Fruit fly (Drosophila melanogaster) whole organism, embryonic: ENCODE results near the gene CG10005.

Source experiments
- Adf1 ChIP-seq: fragments of 200-800 bp; sonication (Bioruptor generic); IDR thresholded peaks from 2 replicates; pipeline ENCODE4 v1.3.6; 2022; ENCODE audit warnings: missing biosample characterization, missing genetic modification characterization
- CG10959 ChIP-seq: fragments of 200-800 bp; sonication (Bioruptor generic); IDR thresholded peaks from 2 replicates; pipeline ENCODE4 v1.3.6; 2022; ENCODE audit warnings: missing biosample characterization, missing genetic modification characterization
- CG1233 ChIP-seq: fragments of 200-800 bp; sonication (Bioruptor generic); optimal IDR thresholded peaks from 4 replicates; lab custom pipeline; 2018; ENCODE audit warnings: missing biosample characterization, mild to moderate bottlenecking, missing genetic modification characterization
- CG12744 ChIP-seq: fragments of 200-800 bp; sonication (Bioruptor generic); optimal IDR thresholded peaks from 2 replicates; lab custom pipeline; 2016; ENCODE audit warnings: missing biosample characterization, missing genetic modification characterization
- CG13287 ChIP-seq: fragments of 200-800 bp; sonication (Bioruptor generic); IDR thresholded peaks from 2 replicates; pipeline ENCODE4 v1.3.6; 2022; ENCODE audit warnings: missing biosample characterization, missing genetic modification characterization; ENCODE audit not compliant: partially characterized antibody
- CG1529 ChIP-seq: fragments of 200-800 bp; sonication (Bioruptor generic); optimal IDR thresholded peaks from 3 replicates; lab custom pipeline; 2018; ENCODE audit warnings: missing biosample characterization, missing genetic modification characterization
- CG15514 ChIP-seq: fragments of 200-800 bp; sonication (Bioruptor generic); optimal IDR thresholded peaks from 3 replicates; lab custom pipeline; 2017; ENCODE audit warnings: missing biosample characterization, missing genetic modification characterization, mild to moderate bottlenecking, moderate library complexity, missing genetic modification reagents
- CG1602 ChIP-seq: fragments of 200-800 bp; sonication (Bioruptor generic); optimal IDR thresholded peaks from 3 replicates; lab custom pipeline; 2016; ENCODE audit warnings: missing biosample characterization, missing genetic modification characterization
- CG17328 ChIP-seq: fragments of 200-800 bp; sonication (Bioruptor generic); IDR thresholded peaks from 2 replicates; pipeline ENCODE4 v1.3.6; 2022; ENCODE audit warnings: missing biosample characterization, missing genetic modification characterization
- CG3065 ChIP-seq: fragments of 200-800 bp; sonication (Bioruptor generic); optimal IDR thresholded peaks from 2 replicates; lab custom pipeline; 2016; ENCODE audit warnings: missing biosample characterization, missing genetic modification characterization
- CG5245 ChIP-seq: fragments of 200-800 bp; sonication (Bioruptor generic); optimal IDR thresholded peaks from 3 replicates; lab custom pipeline; 2016; ENCODE audit warnings: missing biosample characterization, missing genetic modification characterization
- CG6175 ChIP-seq: fragments of 200-800 bp; sonication (Bioruptor generic); IDR thresholded peaks from 3 replicates; pipeline ENCODE4 v1.3.6; 2022; ENCODE audit warnings: missing biosample characterization, missing genetic modification characterization
- CG7372 ChIP-seq: fragments of 200-800 bp; sonication (Bioruptor generic); IDR thresholded peaks from 2 replicates; pipeline ENCODE4 v1.3.6; 2022; ENCODE audit warnings: missing biosample characterization, missing genetic modification characterization
- CG9727 ChIP-seq: fragments of 200-800 bp; sonication (Bioruptor generic); optimal IDR thresholded peaks from 3 replicates; lab custom pipeline; 2017; ENCODE audit warnings: missing biosample characterization, mild to moderate bottlenecking, missing genetic modification characterization
- CG9817 ChIP-seq: fragments of 200-800 bp; sonication (Bioruptor generic); optimal IDR thresholded peaks from 2 replicates; lab custom pipeline; 2018; ENCODE audit warnings: missing biosample characterization, mild to moderate bottlenecking, missing genetic modification characterization, moderate library complexity
- Camta ChIP-seq: fragments of 200-800 bp; sonication (Bioruptor generic); optimal IDR thresholded peaks from 2 replicates; lab custom pipeline; 2016; ENCODE audit warnings: missing biosample characterization, missing genetic modification characterization
- CoRest ChIP-seq: fragments of 200-800 bp; sonication (Bioruptor generic); optimal IDR thresholded peaks from 3 replicates; lab custom pipeline; 2018; ENCODE audit warnings: missing biosample characterization, mild to moderate bottlenecking, missing genetic modification characterization, moderate library complexity
- Dp ChIP-seq: fragments of 200-800 bp; sonication (Bioruptor generic); optimal IDR thresholded peaks from 2 replicates; lab custom pipeline; 2018; ENCODE audit warnings: missing biosample characterization, mild to moderate bottlenecking, missing genetic modification characterization, moderate library complexity
- Eip74EF ChIP-seq, 2 experiments: fragments of 200-800 bp in 1 of 2; fragments of >200 bp in 1 of 2; sonication (Bioruptor generic) in 1 of 2; optimal IDR thresholded peaks; 2 replicates each; lab custom pipeline; 2017 to 2019; ENCODE audit warnings: missing biosample characterization in 2 of 2, missing genetic modification characterization in 2 of 2, mild to moderate bottlenecking in 1 of 2, moderate library complexity in 1 of 2
- Ets97D ChIP-seq: fragments of 200-800 bp; sonication (Bioruptor generic); optimal IDR thresholded peaks from 3 replicates; lab custom pipeline; 2016; ENCODE audit warnings: missing biosample characterization, missing genetic modification characterization
- Fer3 ChIP-seq: fragments of 200-800 bp; sonication (Bioruptor generic); optimal IDR thresholded peaks from 2 replicates; lab custom pipeline; 2018; ENCODE audit warnings: missing biosample characterization, mild to moderate bottlenecking, missing genetic modification characterization, moderate library complexity
- GATAe ChIP-seq: fragments of 200-800 bp; sonication (Bioruptor generic); conservative IDR thresholded peaks from 2 replicates; pipeline ENCODE4 v1.3.6; 2022; ENCODE audit warnings: missing biosample characterization, missing genetic modification characterization
- HLH4C ChIP-seq: fragments of 200-800 bp; sonication (Bioruptor generic); IDR thresholded peaks from 3 replicates; pipeline ENCODE4 v1.3.6; 2022; ENCODE audit warnings: missing biosample characterization, missing genetic modification characterization; ENCODE audit not compliant: partially characterized antibody
- Hmr ChIP-seq: fragments of 200-800 bp; sonication (Bioruptor generic); optimal IDR thresholded peaks from 3 replicates; lab custom pipeline; 2017; ENCODE audit warnings: mild to moderate bottlenecking, missing biosample characterization, missing genetic modification reagents, missing genetic modification characterization
- MESR4 ChIP-seq: fragments of 200-800 bp; sonication (Bioruptor generic); optimal IDR thresholded peaks from 2 replicates; lab custom pipeline; 2018; ENCODE audit warnings: missing biosample characterization, mild to moderate bottlenecking, missing genetic modification characterization, moderate library complexity
- Myb ChIP-seq: fragments of 200-800 bp; sonication (Bioruptor generic); optimal IDR thresholded peaks from 2 replicates; lab custom pipeline; 2016; ENCODE audit warnings: missing biosample characterization, missing genetic modification characterization
- Sox100B ChIP-seq: fragments of 200-800 bp; sonication (Bioruptor generic); optimal IDR thresholded peaks from 3 replicates; lab custom pipeline; 2018; ENCODE audit warnings: missing biosample characterization, mild to moderate bottlenecking, missing genetic modification characterization
- Sox102F ChIP-seq: fragments of 200-800 bp; sonication (Bioruptor generic); optimal IDR thresholded peaks from 2 replicates; lab custom pipeline; 2018; ENCODE audit warnings: missing biosample characterization, mild to moderate bottlenecking, missing genetic modification characterization, moderate library complexity
- Usf ChIP-seq: fragments of 200-800 bp; sonication (Bioruptor generic); optimal IDR thresholded peaks from 2 replicates; lab custom pipeline; 2017; ENCODE audit warnings: missing genotype, missing biosample characterization, missing genetic modification characterization
- Vsx1 ChIP-seq: fragments of 200-800 bp; sonication (Bioruptor generic); optimal IDR thresholded peaks from 2 replicates; lab custom pipeline; 2017; ENCODE audit warnings: missing biosample characterization, mild to moderate bottlenecking, missing genetic modification characterization, missing genetic modification reagents
- bsh ChIP-seq, 2 experiments: fragments of 200-800 bp; sonication (Bioruptor generic); optimal IDR thresholded peaks; 2 replicates each; lab custom pipeline; 2017 to 2018; ENCODE audit warnings: mild to moderate bottlenecking in 2 of 2, missing biosample characterization in 2 of 2, missing genetic modification characterization in 2 of 2, moderate library complexity in 1 of 2
- cato ChIP-seq: fragments of 200-800 bp; sonication (Bioruptor generic); optimal IDR thresholded peaks from 2 replicates; lab custom pipeline; 2016; ENCODE audit warnings: missing biosample characterization, missing genetic modification characterization, borderline replicate concordance
- dpn ChIP-seq, 2 experiments: fragments of 200-800 bp; sonication (Bioruptor generic); optimal IDR thresholded peaks; 3 replicates each; lab custom pipeline; 2016; ENCODE audit warnings: missing biosample characterization in 2 of 2, missing genetic modification characterization in 2 of 2
- fu2 ChIP-seq: fragments of 200-800 bp; sonication (Bioruptor generic); optimal IDR thresholded peaks from 2 replicates; lab custom pipeline; 2016; ENCODE audit warnings: missing biosample characterization, missing genetic modification characterization
- gfzf ChIP-seq: fragments of 200-800 bp; sonication (Bioruptor generic); optimal IDR thresholded peaks from 2 replicates; lab custom pipeline; 2016; ENCODE audit warnings: missing biosample characterization, mild to moderate bottlenecking, missing genetic modification characterization, moderate library complexity
- hkb ChIP-seq, 2 experiments: fragments of 200-800 bp in 1 of 2; fragments of >200 bp in 1 of 2; sonication (Bioruptor generic) in 1 of 2; IDR thresholded peaks in 1 of 2; optimal IDR thresholded peaks in 1 of 2; 2 replicates each; pipeline versions ENCODE4 v1.3.6 to Lab custom; 2017 to 2022; ENCODE audit warnings: missing biosample characterization in 1 of 2, missing genetic modification characterization in 1 of 2
- hth ChIP-seq: fragments of >200 bp; optimal IDR thresholded peaks from 2 replicates; lab custom pipeline; 2017; ENCODE audit warnings: inconsistent platforms
- inv ChIP-seq: fragments of 200-800 bp; sonication (Bioruptor generic); IDR thresholded peaks from 2 replicates; pipeline ENCODE4 v1.3.6; 2022; ENCODE audit warnings: missing biosample characterization, missing genetic modification characterization; ENCODE audit not compliant: partially characterized antibody
- klu ChIP-seq: fragments of 200-800 bp; sonication (Bioruptor generic); IDR thresholded peaks from 2 replicates; pipeline ENCODE4 v1.3.6; 2022; ENCODE audit warnings: missing biosample characterization, missing genetic modification characterization
- nau ChIP-seq: fragments of 200-800 bp; sonication (Bioruptor generic); optimal IDR thresholded peaks from 3 replicates; lab custom pipeline; 2017; ENCODE audit warnings: missing biosample characterization, mild to moderate bottlenecking, missing genetic modification characterization, missing genetic modification reagents
- nerfin-2 ChIP-seq: fragments of 200-800 bp; sonication (Bioruptor generic); IDR thresholded peaks from 2 replicates; pipeline ENCODE4 v1.3.6; 2022; ENCODE audit warnings: missing biosample characterization, missing genetic modification characterization; ENCODE audit not compliant: partially characterized antibody
- odd ChIP-seq: fragments of 200-800 bp; sonication (Bioruptor generic); optimal IDR thresholded peaks from 2 replicates; lab custom pipeline; 2017; ENCODE audit warnings: missing biosample characterization, mild to moderate bottlenecking, missing genetic modification characterization
- sqz ChIP-seq: fragments of 200-800 bp; sonication (Bioruptor generic); optimal IDR thresholded peaks from 3 replicates; lab custom pipeline; 2018; ENCODE audit warnings: missing biosample characterization, mild to moderate bottlenecking, missing genetic modification characterization
- stwl ChIP-seq: fragments of 200-800 bp; sonication (Bioruptor generic); optimal IDR thresholded peaks from 3 replicates; lab custom pipeline; 2018; ENCODE audit warnings: missing biosample characterization, mild to moderate bottlenecking, missing genetic modification characterization, moderate library complexity
- ttk ChIP-seq: fragments of 200-800 bp; sonication (Bioruptor generic); IDR thresholded peaks from 2 replicates; pipeline ENCODE4 v2.1.2; 2022; ENCODE audit warnings: missing biosample characterization, missing genetic modification characterization
- twi ChIP-seq: fragments of 200-800 bp; optimal IDR thresholded peaks from 2 replicates; lab custom pipeline; 2019; ENCODE audit warnings: missing biosample characterization, mild to moderate bottlenecking, missing genetic modification characterization, moderate library complexity
- zen ChIP-seq: fragments of 200-800 bp; sonication (Bioruptor generic); optimal IDR thresholded peaks from 3 replicates; lab custom pipeline; 2018; ENCODE audit warnings: missing biosample characterization, mild to moderate bottlenecking, missing genetic modification characterization, moderate library complexity
- zfh1 ChIP-seq: fragments of 200-800 bp; sonication (Bioruptor generic); IDR thresholded peaks from 3 replicates; pipeline ENCODE4 v1.3.6; 2022; ENCODE audit warnings: missing biosample characterization, missing genetic modification characterization

CG10005 gene

dm6 chr3R:12010202-12010824, 33.3 kb upstream of the CG10005 start, which contains the start of the genes KLHL18 and GCC185 (continued):
- TF ChIP-seq CG17328 (GFP tag; lab: Robert Waterston, UW) (no peak), Camta (GFP tag; lab: Kevin White, UChicago) (peak; percentile 61), Sox102F (GFP tag; lab: Kevin White, UChicago) (peak; percentile 62), gfzf (GFP tag; lab: Kevin White, UChicago) (peak; percentile 31), Dp (no peak), fu2 (GFP tag; lab: Kevin White, UChicago) (peak; percentile 31), Vsx1 (no peak), inv (GFP tag; lab: Robert Waterston, UW) (peak; percentile 79), Adf1 (GFP tag; lab: Robert Waterston, UW) (peak; percentile 35; the same call in 1 of the 2 replicates), nerfin-2 (GFP tag; lab: Robert Waterston, UW) (peak; percentile 57), Eip74EF (GFP tag; optimal IDR thresholded peaks at IDR 0.05; lab: Kevin White, UChicago) (no peak), Ets97D (GFP tag; lab: Kevin White, UChicago) (peak; percentile 34), Sox100B (no peak), CG13287 (GFP tag; lab: Robert Waterston, UW) (peak; percentile 78), HLH4C (peak; percentile 72), stwl (peak; percentile 56), sqz (no peak), CG1529 (GFP tag; lab: Kevin White, UChicago) (no peak), Fer3 (tag; lab: Kevin White, UChicago) (peak; percentile 59), CG12744 (peak; percentile 52), CG5245 (GFP tag; lab: Kevin White, UChicago) (peak; percentile 51), nau (GFP tag; lab: Kevin White, UChicago) (no peak), dpn (GFP tag; optimal IDR thresholded peaks at IDR 0.05; lab: Kevin White, UChicago) (peak; percentile 67 to 83), CG7372 (peak; percentile 64), zfh1 (GFP tag; lab: Robert Waterston, UW) (peak; percentile 56; the same call in 1 of the 3 replicates), CG9817 (peak; percentile 88), zen (tag; lab: Kevin White, UChicago) (peak; percentile 78), CoRest (tag; lab: Kevin White, UChicago) (peak; percentile 90), odd (GFP tag; lab: Kevin White, UChicago) (no peak), twi (tag; lab: Kevin White, UChicago) (peak; percentile 69), MESR4 (GFP tag; lab: Kevin White, UChicago) (peak; percentile 53), CG1233 (GFP tag; lab: Kevin White, UChicago) (peak; percentile 54), klu (GFP tag; lab: Robert Waterston, UW) (peak; percentile 76; the same call in 1 of the 2 replicates), CG9727 (GFP tag; lab: Kevin White, UChicago) (peak; percentile 76), CG10959 (GFP tag; lab: Robert Waterston, UW) (peak; percentile 51; the same call in 1 of the 2 replicates), cato (GFP tag; lab: Kevin White, UChicago) (peak; percentile 71), CG6175 (GFP tag; lab: Robert Waterston, UW) (no peak), Hmr (GFP tag; lab: Kevin White, UChicago) (peak; percentile 62), hkb (optimal IDR thresholded peaks at IDR 0.05; lab: Kevin White, UChicago) (peak; percentile 65), hkb (GFP tag; IDR thresholded peaks at IDR 0.05; lab: Robert Waterston, UW) (0 out of 2 replicates have a peak, but pooled peaks have one; percentile 41), CG1602 (GFP tag; lab: Kevin White, UChicago) (peak; percentile 80), CG3065 (GFP tag; lab: Kevin White, UChicago) (peak; percentile 69), CG15514 (GFP tag; lab: Kevin White, UChicago) (peak; percentile 80), ttk (GFP tag; lab: Robert Waterston, UW) (no peak), hth (lab: Kevin White, UChicago) (no peak), Myb (GFP tag; lab: Kevin White, UChicago) (peak; percentile 6), GATAe (0 out of 2 replicates have a peak, but pooled peaks have one; percentile 42), Usf (GFP tag; lab: Kevin White, UChicago) (peak; percentile 59), bsh (GFP tag; optimal IDR thresholded peaks at IDR 0.05; lab: Kevin White, UChicago) (peak in 1 of 2 experiments; percentile 61)
